Worm (Caenorhabditis elegans) whole organism, L3 larva: ENCODE measurements around the gene aqp-3.

Experiments
- R02D3.7 ChIP-seq: fragments of 150-350 bp; optimal IDR thresholded peaks from 2 replicates; lab custom pipeline; 2014; ENCODE audit warnings: missing biosample characterization, missing genetic modification characterization
- ZK546.5 ChIP-seq: sonication (generic microtip); optimal IDR thresholded peaks from 2 replicates; lab custom pipeline; 2017; ENCODE audit warnings: missing biosample characterization, missing genetic modification characterization
- aly-2 ChIP-seq: fragments of 150-350 bp; optimal IDR thresholded peaks from 2 replicates; lab custom pipeline; 2014; ENCODE audit warnings: missing biosample characterization, missing genetic modification characterization
- ama-1 ChIP-seq: fragments of 150-350 bp; optimal IDR thresholded peaks from 2 replicates; lab custom pipeline; 2018
- ceh-16 ChIP-seq: sonication (generic microtip); optimal IDR thresholded peaks from 2 replicates; lab custom pipeline; 2017; ENCODE audit warnings: missing biosample characterization, missing genetic modification characterization
- ceh-28 ChIP-seq: fragments of 150-350 bp; optimal IDR thresholded peaks from 2 replicates; lab custom pipeline; 2014; ENCODE audit warnings: missing biosample characterization, missing genetic modification reagents, missing genetic modification characterization
- ceh-82 ChIP-seq: fragments of 150-350 bp; optimal IDR thresholded peaks from 2 replicates; lab custom pipeline; 2014; ENCODE audit warnings: missing biosample characterization, missing genetic modification characterization
- ceh-9 ChIP-seq: sonication (generic microtip); optimal IDR thresholded peaks from 2 replicates; lab custom pipeline; 2018; ENCODE audit warnings: missing biosample characterization, missing genetic modification characterization
- daf-12 ChIP-seq: fragments of 150-350 bp; optimal IDR thresholded peaks from 2 replicates; lab custom pipeline; 2014; ENCODE audit warnings: missing biosample characterization, missing genetic modification reagents, missing genetic modification characterization
- egl-27 ChIP-seq: sonication (generic microtip); optimal IDR thresholded peaks from 4 replicates; lab custom pipeline; 2017; ENCODE audit warnings: missing biosample characterization, missing genetic modification reagents, missing genetic modification characterization
- egl-5 ChIP-seq: fragments of 150-350 bp; optimal IDR thresholded peaks from 2 replicates; lab custom pipeline; 2017; ENCODE audit warnings: missing biosample characterization, missing genetic modification reagents, missing genetic modification characterization, inconsistent platforms
- elt-1 ChIP-seq: fragments of 150-350 bp; optimal IDR thresholded peaks from 2 replicates; lab custom pipeline; 2014; ENCODE audit warnings: missing biosample characterization, missing genetic modification characterization
- elt-2 ChIP-seq: sonication (generic microtip); optimal IDR thresholded peaks from 2 replicates; lab custom pipeline; 2016; ENCODE audit warnings: missing genetic modification reagents, mild to moderate bottlenecking, missing genetic modification characterization, missing compliant biosample characterization
- elt-3 ChIP-seq, 3 experiments: fragments of 150-350 bp in 1 of 3; sonication (generic microtip) in 2 of 3; optimal IDR thresholded peaks; 2 replicates in 2 of 3; 4 replicates in 1 of 3; lab custom pipeline; 2014 to 2017; ENCODE audit warnings: missing biosample characterization in 3 of 3, missing genetic modification characterization in 3 of 3
- fkh-10 ChIP-seq: sonication (generic microtip); optimal IDR thresholded peaks from 2 replicates; lab custom pipeline; 2017; ENCODE audit warnings: missing biosample characterization, missing genetic modification reagents, missing genetic modification characterization
- hmg-11 ChIP-seq: sonication (generic microtip); optimal IDR thresholded peaks from 2 replicates; lab custom pipeline; 2016; ENCODE audit warnings: missing genetic modification characterization, missing compliant biosample characterization
- jun-1 ChIP-seq: fragments of 150-350 bp; optimal IDR thresholded peaks from 2 replicates; lab custom pipeline; 2014; ENCODE audit warnings: missing biosample characterization, missing genetic modification reagents, missing genetic modification characterization
- lin-15B ChIP-seq: fragments of 150-350 bp; optimal IDR thresholded peaks from 2 replicates; lab custom pipeline; 2014; ENCODE audit warnings: missing biosample characterization, missing genetic modification characterization
- lin-39 ChIP-seq: fragments of 150-350 bp; optimal IDR thresholded peaks from 2 replicates; lab custom pipeline; 2018; ENCODE audit warnings: missing biosample characterization, missing genetic modification reagents, missing genetic modification characterization
- lsy-12 ChIP-seq: sonication (generic microtip); optimal IDR thresholded peaks from 2 replicates; lab custom pipeline; 2016; ENCODE audit warnings: mild to moderate bottlenecking, missing genetic modification characterization, missing compliant biosample characterization
- mdl-1 ChIP-seq: fragments of 150-350 bp; optimal IDR thresholded peaks from 2 replicates; lab custom pipeline; 2014; ENCODE audit warnings: missing biosample characterization, missing genetic modification characterization
- mml-1 ChIP-seq: fragments of 150-350 bp; sonication (generic microtip); optimal IDR thresholded peaks from 3 replicates; lab custom pipeline; 2014; ENCODE audit warnings: missing biosample characterization, missing genetic modification characterization
- nfya-1 ChIP-seq: sonication (generic microtip); optimal IDR thresholded peaks from 2 replicates; lab custom pipeline; 2017; ENCODE audit warnings: missing genetic modification characterization, mild to moderate bottlenecking, missing compliant biosample characterization, antibody characterized with exemption, moderate library complexity; ENCODE audit not compliant: insufficient read depth
- nhr-11 ChIP-seq: fragments of 150-350 bp; optimal IDR thresholded peaks from 2 replicates; lab custom pipeline; 2014; ENCODE audit warnings: missing biosample characterization, missing genetic modification characterization
- nhr-12 ChIP-seq: fragments of 150-350 bp; optimal IDR thresholded peaks from 2 replicates; lab custom pipeline; 2014; ENCODE audit warnings: missing biosample characterization, missing genetic modification characterization
- nhr-23 ChIP-seq: fragments of 150-350 bp; optimal IDR thresholded peaks from 2 replicates; lab custom pipeline; 2014; ENCODE audit warnings: missing biosample characterization, missing genetic modification reagents, missing genetic modification characterization
- nhr-237 ChIP-seq: fragments of 150-350 bp; optimal IDR thresholded peaks from 2 replicates; lab custom pipeline; 2014; ENCODE audit warnings: missing biosample characterization, missing genetic modification characterization
- nhr-25 ChIP-seq: sonication (generic microtip); optimal IDR thresholded peaks from 2 replicates; lab custom pipeline; 2017; ENCODE audit warnings: missing biosample characterization, missing genetic modification characterization
- nhr-28 ChIP-seq: fragments of 150-350 bp; optimal IDR thresholded peaks from 2 replicates; lab custom pipeline; 2014; ENCODE audit warnings: missing biosample characterization, missing genetic modification characterization
- nhr-43 ChIP-seq: sonication (generic microtip); optimal IDR thresholded peaks from 2 replicates; lab custom pipeline; 2016; ENCODE audit warnings: mild to moderate bottlenecking, missing genetic modification characterization, missing compliant biosample characterization; ENCODE audit not compliant: poor library complexity, severe bottlenecking
- nhr-67 ChIP-seq: fragments of 150-350 bp; optimal IDR thresholded peaks from 2 replicates; lab custom pipeline; 2014; ENCODE audit warnings: missing biosample characterization, missing genetic modification characterization
- nhr-77 ChIP-seq: fragments of 150-350 bp; optimal IDR thresholded peaks from 2 replicates; lab custom pipeline; 2014; ENCODE audit warnings: missing biosample characterization, missing genetic modification characterization
- pha-4 ChIP-seq: fragments of 150-350 bp; optimal IDR thresholded peaks from 2 replicates; lab custom pipeline; 2014; ENCODE audit warnings: missing biosample characterization, missing genetic modification reagents, missing genetic modification characterization
- pqm-1 ChIP-seq: fragments of 150-350 bp; optimal IDR thresholded peaks from 2 replicates; lab custom pipeline; 2017; ENCODE audit warnings: missing biosample characterization, missing genetic modification characterization, inconsistent platforms
- sea-2 ChIP-seq: fragments of 150-350 bp; sonication (generic microtip); optimal IDR thresholded peaks from 4 replicates; lab custom pipeline; 2014; ENCODE audit warnings: missing biosample characterization, missing genetic modification reagents, missing genetic modification characterization
- skn-1 ChIP-seq: fragments of 150-350 bp; optimal IDR thresholded peaks from 2 replicates; lab custom pipeline; 2014; ENCODE audit warnings: missing biosample characterization, missing genetic modification characterization
- snpc-4 ChIP-seq: fragments of 150-350 bp; optimal IDR thresholded peaks from 2 replicates; lab custom pipeline; 2014; ENCODE audit warnings: missing biosample characterization, missing genetic modification characterization
- tbx-2 ChIP-seq: sonication (generic microtip); optimal IDR thresholded peaks from 2 replicates; lab custom pipeline; 2016; ENCODE audit warnings: mild to moderate bottlenecking, missing genetic modification characterization, missing compliant biosample characterization
- unc-62 ChIP-seq: fragments of 150-350 bp; sonication (generic microtip); optimal IDR thresholded peaks from 4 replicates; lab custom pipeline; 2014; ENCODE audit warnings: missing biosample characterization, missing genetic modification reagents, missing genetic modification characterization
- zag-1 ChIP-seq: fragments of 150-350 bp; optimal IDR thresholded peaks from 2 replicates; lab custom pipeline; 2014; ENCODE audit warnings: missing biosample characterization, missing genetic modification characterization

The aqp-3 gene

DNA sequence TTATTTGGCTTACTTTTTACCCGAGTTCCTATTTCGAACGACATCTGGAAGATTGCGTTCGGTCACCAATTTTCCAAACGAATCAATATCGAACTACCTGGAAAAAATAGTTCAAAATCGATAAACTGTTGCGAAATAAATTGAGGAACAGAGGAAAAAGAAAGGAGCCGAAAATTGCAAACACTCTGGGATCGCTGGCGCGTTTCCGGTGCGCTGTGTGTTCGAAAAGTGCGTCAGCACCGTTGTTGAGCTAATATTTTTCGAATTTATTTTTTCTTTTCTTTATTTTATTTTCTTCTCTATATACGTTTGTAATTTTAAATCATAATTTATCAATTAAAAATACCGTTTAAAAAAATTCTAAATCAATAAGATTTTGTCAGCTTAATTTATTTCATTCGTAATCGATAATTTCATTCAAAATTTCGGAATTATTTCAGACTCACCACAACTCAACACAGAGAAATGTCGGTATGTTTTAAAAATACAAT, 33.2 kb downstream of the aqp-3 start, which contains the start of the genes dnc-1 and lsm-7 (continued):
- TF ChIP-seq aly-2 (tag; lab: Kevin White, UChicago) (no peak), lsy-12 (peak; percentile 23), ceh-28 (tag; lab: Kevin White, UChicago) (peak; percentile 77), nhr-67 (tag; lab: Kevin White, UChicago) (no peak), nhr-12 (tag; lab: Kevin White, UChicago) (no peak), snpc-4 (tag; lab: Kevin White, UChicago) (peak; percentile 79), lin-39 (peak; percentile 72), daf-12 (tag; lab: Kevin White, UChicago) (no peak), ceh-82 (peak; percentile 7), zag-1 (tag; lab: Kevin White, UChicago) (no peak), tbx-2 (no peak)

DNA sequence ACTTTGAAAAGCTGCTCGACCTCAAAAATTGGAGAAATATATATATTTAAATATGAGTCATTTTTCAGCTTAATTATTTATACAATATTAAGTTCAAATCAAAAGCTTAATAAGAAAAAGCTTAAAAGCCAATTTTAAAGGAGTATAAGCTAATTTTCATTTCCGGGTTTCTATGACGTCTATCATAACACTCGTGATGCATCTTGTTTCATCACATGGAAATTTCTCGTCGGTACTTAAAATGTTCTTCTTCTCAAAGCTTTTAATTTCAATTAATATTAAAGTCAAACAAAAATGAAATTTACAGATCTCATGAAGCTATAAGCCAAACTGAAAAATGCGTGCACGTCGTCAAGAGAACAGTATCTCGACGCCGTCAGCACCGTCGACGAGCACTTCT, 46.5 kb downstream of the aqp-3 start, which contains the start of gene rbr-2:
Gene rbr-2 (plus strand): TSS at position 301 of the 400 bp plus-strand sequence.
- TF ChIP-seq snpc-4 (tag; lab: Kevin White, UChicago) (no peak), skn-1 (tag; lab: Kevin White, UChicago) (no peak), daf-12 (tag; lab: Kevin White, UChicago) (no peak), nhr-23 (tag; lab: Kevin White, UChicago) (no peak), elt-3 (tag; optimal IDR thresholded peaks at IDR 0.05; lab: Kevin White, UChicago) (no peak), nhr-11 (tag; lab: Kevin White, UChicago) (no peak), mml-1 (tag; lab: Kevin White, UChicago) (no peak), mdl-1 (tag; lab: Kevin White, UChicago) (no peak), ceh-16 (tag; lab: Kevin White, UChicago) (no peak), nhr-28 (tag; lab: Kevin White, UChicago) (no peak), pha-4 (tag; lab: Kevin White, UChicago) (no peak), aly-2 (tag; lab: Kevin White, UChicago) (no peak), jun-1 (tag; lab: Kevin White, UChicago) (no peak), nhr-237 (no peak), sea-2 (GFP tag; lab: Kevin White, UChicago) (no peak), R02D3.7 (tag; lab: Kevin White, UChicago) (no peak), nhr-43 (no peak), ceh-28 (tag; lab: Kevin White, UChicago) (no peak), lin-15B (tag; lab: Kevin White, UChicago) (no peak), ZK546.5 (tag; lab: Kevin White, UChicago) (no peak)

DNA sequence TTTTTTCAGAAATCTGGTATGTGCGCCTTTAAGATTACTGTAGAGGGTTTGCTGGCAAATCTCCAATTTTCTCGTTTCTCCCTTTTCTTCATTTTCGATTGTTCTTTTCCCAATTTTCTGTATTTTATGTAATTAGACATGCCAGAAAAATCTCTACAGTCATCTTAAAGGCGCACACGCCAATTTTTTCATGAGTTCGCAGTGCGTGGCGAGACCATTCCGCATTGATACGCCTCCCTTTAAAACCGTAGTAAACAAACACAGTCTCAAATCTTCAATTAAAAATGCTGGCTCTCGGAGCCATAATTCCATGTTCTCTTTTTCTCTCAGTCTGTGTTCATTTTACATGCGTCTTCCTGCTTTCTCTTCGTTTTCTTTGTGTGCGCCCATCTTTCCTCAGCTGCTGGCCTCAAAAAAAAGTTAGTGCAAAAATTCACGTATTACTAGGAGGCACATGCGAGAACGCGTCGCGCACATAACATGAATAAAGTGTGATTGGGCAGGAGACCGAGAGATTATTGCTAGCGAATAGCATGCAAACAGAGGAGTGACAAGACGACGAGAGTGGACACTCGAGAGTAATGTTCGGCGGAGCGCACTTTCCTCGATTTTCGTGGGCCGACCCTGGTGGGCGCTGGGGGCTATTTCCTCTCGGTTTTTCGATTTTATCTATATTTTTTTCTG, 47.2 kb downstream of the aqp-3 start:
- TF ChIP-seq lin-39, result peak; percentile 78
- peak; percentile 90 for TF ChIP-seq hmg-11 (tag; lab: Kevin White, UChicago)
- TF ChIP-seq nfya-1, result peak; percentile 83
- no peak for TF ChIP-seq egl-27
- no peak for TF ChIP-seq nhr-12 (tag; lab: Kevin White, UChicago)
- TF ChIP-seq pqm-1 (tag; lab: Kevin White, UChicago), result peak; percentile 20
- TF ChIP-seq mdl-1 (tag; lab: Kevin White, UChicago), result peak; percentile 65
- peak; percentile 8 for TF ChIP-seq ceh-28 (tag; lab: Kevin White, UChicago)
- TF ChIP-seq egl-5, result peak; percentile 85
- no peak for TF ChIP-seq ceh-16 (tag; lab: Kevin White, UChicago)
- no peak for TF ChIP-seq ceh-9 (tag; lab: Kevin White, UChicago)
- peak; percentile 51 for TF ChIP-seq nhr-11 (tag; lab: Kevin White, UChicago)
- TF ChIP-seq lsy-12, result peak; percentile 40
- TF ChIP-seq nhr-25 (tag; lab: Kevin White, UChicago), result peak; percentile 81
- TF ChIP-seq nhr-67 (tag; lab: Kevin White, UChicago), result no peak
- peak; percentile 60 for TF ChIP-seq ama-1 (lab: Kevin White, UChicago)
- TF ChIP-seq snpc-4 (tag; lab: Kevin White, UChicago), result peak; percentile 70
- peak; percentile 72 for TF ChIP-seq elt-2 (tag; lab: Kevin White, UChicago)
- peak; percentile 66 for TF ChIP-seq elt-1
- peak; percentile 38 for TF ChIP-seq skn-1 (tag; lab: Kevin White, UChicago)
- peak; percentile 61 for TF ChIP-seq fkh-10 (GFP tag; lab: Kevin White, UChicago)
- TF ChIP-seq mml-1 (tag; lab: Kevin White, UChicago), result no peak
- TF ChIP-seq nhr-23 (tag; lab: Kevin White, UChicago), result peak; percentile 56
- peak; percentile 2 for TF ChIP-seq nhr-43
- peak; percentile 73 for TF ChIP-seq pha-4 (tag; lab: Kevin White, UChicago)
- TF ChIP-seq nhr-77 (tag; lab: Kevin White, UChicago), result no peak
- TF ChIP-seq R02D3.7 (tag; lab: Kevin White, UChicago), result peak; percentile 17
- no peak for TF ChIP-seq sea-2 (GFP tag; lab: Kevin White, UChicago)
- TF ChIP-seq lin-15B (tag; lab: Kevin White, UChicago), result peak; percentile 85
- TF ChIP-seq tbx-2, result no peak
- no peak for TF ChIP-seq nhr-28 (tag; lab: Kevin White, UChicago)
- no peak for TF ChIP-seq unc-62 (GFP tag; lab: Kevin White, UChicago)
- TF ChIP-seq, all 47 proteins: peak for 21
